Fruit fly (Drosophila melanogaster): ENCODE data around the gene CG14137.

CG14137 gene

dm6 chr3L:11587720-11588580 is 11.9 kb downstream of the CG14137 start, which contains the start of gene rt (continued):
- TF ChIP-seq CG8388 (GFP tag; optimal IDR thresholded peaks at IDR 0.05) (peak; percentile 64), so (GFP tag; IDR thresholded peaks at IDR 0.05) (no peak), Meics (GFP tag; optimal IDR thresholded peaks at IDR 0.05) (peak; percentile 29), dmrt11E (tag; optimal IDR thresholded peaks at IDR 0.05) (peak; percentile 83), CG15514 (GFP tag; optimal IDR thresholded peaks at IDR 0.05) (no peak), lola (GFP tag; optimal IDR thresholded peaks at IDR 0.05) (peak in 1 of 3 experiments; percentile 85), hb (GFP tag; IDR thresholded peaks at IDR 0.05; ENCODE audit: partially characterized antibody) (no peak), MTF-1 (GFP tag; optimal IDR thresholded peaks at IDR 0.05; ENCODE audit: borderline replicate concordance) (peak; percentile 13), CG11247 (GFP tag; IDR thresholded peaks at IDR 0.05) (no peak), Hr3 (GFP tag; optimal IDR thresholded peaks at IDR 0.05) (no peak), CG11695 (GFP tag; IDR thresholded peaks at IDR 0.05) (peak; percentile 48; the same call in 1 of the 3 replicates), Ets97D (GFP tag; optimal IDR thresholded peaks at IDR 0.05) (no peak), Hr78 (GFP tag; optimal IDR thresholded peaks at IDR 0.05) (no peak), Hr39 (optimal IDR thresholded peaks at IDR 0.05) (no peak), mld (GFP tag; IDR thresholded peaks at IDR 0.05; ENCODE audit: partially characterized antibody) (no peak), CG10431 (GFP tag; optimal IDR thresholded peaks at IDR 0.05) (peak; percentile 17), cad (GFP tag; optimal IDR thresholded peaks at IDR 0.05) (no peak), tio (GFP tag; optimal IDR thresholded peaks at IDR 0.05) (peak; percentile 42), ato (GFP tag; IDR thresholded peaks at IDR 0.05; ENCODE audit: partially characterized antibody) (no peak; the same call in 1 of the 2 replicates), bcd (GFP tag; optimal IDR thresholded peaks at IDR 0.05) (peak; percentile 24), ham (GFP tag; IDR thresholded peaks at IDR 0.05) (no peak), bbx (GFP tag; IDR thresholded peaks at IDR 0.05; ENCODE audit: partially characterized antibody) (no peak), unpg (GFP tag; optimal IDR thresholded peaks at IDR 0.05) (peak; percentile 71), fd102C (GFP tag; optimal IDR thresholded peaks at IDR 0.05) (no peak), scrt (GFP tag; optimal IDR thresholded peaks at IDR 0.05) (peak; percentile 20), NFAT (GFP tag; IDR thresholded peaks at IDR 0.05) (no peak), CG13287 (GFP tag; IDR thresholded peaks at IDR 0.05; ENCODE audit: partially characterized antibody) (no peak), pum (GFP tag; optimal IDR thresholded peaks at IDR 0.05) (peak; percentile 40), amos (GFP tag; IDR thresholded peaks at IDR 0.05; ENCODE audit: partially characterized antibody) (no peak), CG3281 (GFP tag; optimal IDR thresholded peaks at IDR 0.05) (peak; percentile 28), gro (GFP tag; optimal IDR thresholded peaks at IDR 0.05) (no peak), CG7786 (GFP tag; optimal IDR thresholded peaks at IDR 0.05) (no peak), ems (GFP tag; optimal IDR thresholded peaks at IDR 0.05) (peak; percentile 27), prd (optimal IDR thresholded peaks at IDR 0.05) (no peak), prd (GFP tag; IDR thresholded peaks at IDR 0.05) (peak; percentile 61; the same call in 2 of the 3 replicates), CG17829 (tag; optimal IDR thresholded peaks at IDR 0.05) (peak; percentile 73), CG4328 (GFP tag; optimal IDR thresholded peaks at IDR 0.05) (no peak), otp (GFP tag; IDR thresholded peaks at IDR 0.05) (0 out of 3 replicates have a peak, but pooled peaks have one; percentile 49), zf30C (GFP tag; optimal IDR thresholded peaks at IDR 0.05) (no peak), az2 (GFP tag; optimal IDR thresholded peaks at IDR 0.05) (peak; percentile 35), CG31224 (GFP tag; IDR thresholded peaks at IDR 0.05) (peak; percentile 29; the same call in 1 of the 2 replicates), CkIIα-i1 (GFP tag; IDR thresholded peaks at IDR 0.05) (no peak), CG3407 (GFP tag; optimal IDR thresholded peaks at IDR 0.05) (peak; percentile 68), CG17802 (tag; optimal IDR thresholded peaks at IDR 0.05) (peak; percentile 24), lilli (GFP tag; optimal IDR thresholded peaks at IDR 0.05) (peak; percentile 47), stwl (tag; optimal IDR thresholded peaks at IDR 0.05) (peak; percentile 31), Hand (GFP tag; optimal IDR thresholded peaks at IDR 0.05) (no peak), CG11696 (GFP tag; IDR thresholded peaks at IDR 0.05) (no peak)

Data from whole organism, embryonic.